Worm (Caenorhabditis elegans): ENCODE data around the gene cka-2.
A peak's percentile ranks its signal among the peaks of the same experiment; 100 is the strongest.

The cka-2 gene

ce11 chrX:4265283-4265907 lies 20.5 kb upstream of the cka-2 start, which contains the start of gene coel-1 (continued):
- TF ChIP-seq fkh-10 (GFP tag; optimal IDR thresholded peaks at IDR 0.05) (no peak), egl-5 (tag; optimal IDR thresholded peaks at IDR 0.05) (peak; percentile 8), eor-1 (tag; optimal IDR thresholded peaks at IDR 0.05) (no peak), fos-1 (tag; optimal IDR thresholded peaks at IDR 0.05) (no peak), zag-1 (tag; optimal IDR thresholded peaks at IDR 0.05) (no peak), mml-1 (tag; optimal IDR thresholded peaks at IDR 0.05) (peak; percentile 3), daf-12 (tag; optimal IDR thresholded peaks at IDR 0.05) (no peak), egl-27 (tag; optimal IDR thresholded peaks at IDR 0.05) (peak; percentile 12), mdl-1 (tag; optimal IDR thresholded peaks at IDR 0.05) (no peak), ZK546.5 (tag; optimal IDR thresholded peaks at IDR 0.05) (no peak), snpc-4 (tag; optimal IDR thresholded peaks at IDR 0.05) (peak; percentile 13), ceh-16 (tag; optimal IDR thresholded peaks at IDR 0.05) (no peak), elt-1 (tag; optimal IDR thresholded peaks at IDR 0.05) (no peak), ceh-9 (tag; optimal IDR thresholded peaks at IDR 0.05) (no peak), nhr-77 (tag; optimal IDR thresholded peaks at IDR 0.05) (no peak), nfya-1 (tag; optimal IDR thresholded peaks at IDR 0.05; ENCODE audit: insufficient read depth) (peak; percentile 63), unc-39 (tag; optimal IDR thresholded peaks at IDR 0.05) (no peak), nhr-237 (tag; optimal IDR thresholded peaks at IDR 0.05) (no peak), nhr-28 (tag; optimal IDR thresholded peaks at IDR 0.05) (no peak), ama-1 (optimal IDR thresholded peaks at IDR 0.05) (no peak), tbx-2 (tag; optimal IDR thresholded peaks at IDR 0.05) (no peak), hmg-11 (tag; optimal IDR thresholded peaks at IDR 0.05) (peak; percentile 64), nhr-11 (tag; optimal IDR thresholded peaks at IDR 0.05) (no peak)

DNA sequence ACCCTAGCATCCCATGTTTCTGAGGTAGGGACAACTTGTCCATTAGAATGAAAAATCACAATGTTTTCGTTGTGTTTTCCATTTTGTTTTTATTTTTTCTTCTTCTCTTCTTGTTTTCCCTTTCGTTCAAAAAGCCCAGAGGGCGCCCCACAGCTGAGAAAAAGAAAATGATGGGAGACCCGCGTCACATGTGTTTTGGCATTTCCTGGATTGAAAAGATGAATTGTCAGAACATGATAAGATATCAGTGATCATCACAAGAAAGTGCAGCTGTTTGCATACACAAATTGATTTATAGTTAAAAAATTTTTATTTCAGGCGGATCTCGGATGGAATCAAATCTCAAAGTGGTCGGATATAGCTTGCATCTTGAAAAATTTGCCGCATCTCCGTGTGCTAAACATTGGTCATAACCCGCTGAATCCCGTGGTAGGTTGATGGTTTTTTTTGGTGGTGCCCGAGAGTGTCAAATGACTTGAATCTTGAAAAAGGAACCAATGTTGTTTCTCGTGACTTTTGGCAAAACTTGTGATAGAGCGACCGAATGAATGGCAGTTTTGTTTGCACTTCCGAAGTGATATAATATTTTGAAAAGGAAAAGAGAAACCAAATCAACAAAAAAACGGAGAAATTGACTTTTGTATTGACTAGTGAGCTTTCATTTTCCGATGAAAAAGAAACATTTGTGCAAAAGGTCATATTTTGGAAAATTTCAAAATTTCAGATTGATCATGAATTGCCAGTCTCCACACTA lies 19.6 kb upstream of the cka-2 start:
- no peak for TF ChIP-seq nhr-23 (tag; optimal IDR thresholded peaks at IDR 0.05)
- peak; percentile 57 for TF ChIP-seq pha-4 (tag; optimal IDR thresholded peaks at IDR 0.05)

ce11 chrX:4268396-4268795 lies 17.5 kb upstream of the cka-2 start:
- peak; percentile 12 for TF ChIP-seq nfya-1 (tag; optimal IDR thresholded peaks at IDR 0.05; ENCODE audit: insufficient read depth)
- no peak for TF ChIP-seq lin-39 (tag; optimal IDR thresholded peaks at IDR 0.05)
- no peak for TF ChIP-seq mml-1 (tag; optimal IDR thresholded peaks at IDR 0.05)
- no peak for TF ChIP-seq fos-1 (tag; optimal IDR thresholded peaks at IDR 0.05)
- no peak for TF ChIP-seq nhr-11 (tag; optimal IDR thresholded peaks at IDR 0.05)
- TF ChIP-seq pqm-1 (tag; optimal IDR thresholded peaks at IDR 0.05), result peak; percentile 80
- TF ChIP-seq elt-2 (tag; optimal IDR thresholded peaks at IDR 0.05), result peak; percentile 57
- TF ChIP-seq skn-1 (tag; optimal IDR thresholded peaks at IDR 0.05), result no peak
- no peak for TF ChIP-seq zag-1 (tag; optimal IDR thresholded peaks at IDR 0.05)
- TF ChIP-seq snpc-4 (tag; optimal IDR thresholded peaks at IDR 0.05), result no peak

DNA sequence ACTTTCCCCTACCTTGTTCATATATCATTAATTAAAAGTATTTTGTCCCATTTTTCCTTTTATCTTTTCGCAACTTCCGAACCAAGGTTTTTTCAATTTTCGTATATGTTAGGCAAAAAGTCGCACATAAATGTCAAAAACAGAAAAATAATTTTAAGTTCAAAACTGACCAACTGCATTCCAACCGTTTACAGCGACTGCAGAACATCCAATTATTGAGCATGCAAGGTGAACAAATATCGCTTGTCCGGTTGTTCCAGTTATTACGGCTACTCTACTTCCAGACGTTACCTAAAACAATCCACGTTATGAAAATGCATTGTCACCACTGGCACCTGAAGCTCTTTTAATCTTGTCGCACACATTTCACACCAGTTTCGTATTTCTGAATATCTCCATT lies 12.3 kb upstream of the cka-2 start, which contains the start of gene C52B9.10:
C52B9.10 (plus strand) TSS at position 301 of the 400 bp plus-strand sequence.
- TF ChIP-seq elt-3 (tag; optimal IDR thresholded peaks at IDR 0.05) (no peak), nfya-1 (tag; optimal IDR thresholded peaks at IDR 0.05; ENCODE audit: insufficient read depth) (no peak), R02D3.7 (tag; optimal IDR thresholded peaks at IDR 0.05) (no peak), ceh-16 (tag; optimal IDR thresholded peaks at IDR 0.05) (no peak), egl-5 (tag; optimal IDR thresholded peaks at IDR 0.05) (no peak), ceh-82 (tag; optimal IDR thresholded peaks at IDR 0.05) (no peak), aly-2 (tag; optimal IDR thresholded peaks at IDR 0.05) (no peak), elt-1 (tag; optimal IDR thresholded peaks at IDR 0.05) (no peak), eor-1 (tag; optimal IDR thresholded peaks at IDR 0.05) (no peak), lsy-12 (tag; optimal IDR thresholded peaks at IDR 0.05) (no peak), fos-1 (tag; optimal IDR thresholded peaks at IDR 0.05) (no peak), ceh-28 (tag; optimal IDR thresholded peaks at IDR 0.05) (no peak), snpc-4 (tag; optimal IDR thresholded peaks at IDR 0.05) (no peak), fkh-2 (tag; optimal IDR thresholded peaks at IDR 0.05) (no peak), nhr-23 (tag; optimal IDR thresholded peaks at IDR 0.05) (no peak), sea-2 (GFP tag; optimal IDR thresholded peaks at IDR 0.05) (no peak), nhr-43 (tag; optimal IDR thresholded peaks at IDR 0.05; ENCODE audit: poor library complexity, severe bottlenecking) (no peak), unc-39 (tag; optimal IDR thresholded peaks at IDR 0.05) (no peak), ztf-4 (tag; optimal IDR thresholded peaks at IDR 0.05) (no peak)
